Fruit fly (Drosophila melanogaster): ENCODE results near the gene Tmep.

DNA sequence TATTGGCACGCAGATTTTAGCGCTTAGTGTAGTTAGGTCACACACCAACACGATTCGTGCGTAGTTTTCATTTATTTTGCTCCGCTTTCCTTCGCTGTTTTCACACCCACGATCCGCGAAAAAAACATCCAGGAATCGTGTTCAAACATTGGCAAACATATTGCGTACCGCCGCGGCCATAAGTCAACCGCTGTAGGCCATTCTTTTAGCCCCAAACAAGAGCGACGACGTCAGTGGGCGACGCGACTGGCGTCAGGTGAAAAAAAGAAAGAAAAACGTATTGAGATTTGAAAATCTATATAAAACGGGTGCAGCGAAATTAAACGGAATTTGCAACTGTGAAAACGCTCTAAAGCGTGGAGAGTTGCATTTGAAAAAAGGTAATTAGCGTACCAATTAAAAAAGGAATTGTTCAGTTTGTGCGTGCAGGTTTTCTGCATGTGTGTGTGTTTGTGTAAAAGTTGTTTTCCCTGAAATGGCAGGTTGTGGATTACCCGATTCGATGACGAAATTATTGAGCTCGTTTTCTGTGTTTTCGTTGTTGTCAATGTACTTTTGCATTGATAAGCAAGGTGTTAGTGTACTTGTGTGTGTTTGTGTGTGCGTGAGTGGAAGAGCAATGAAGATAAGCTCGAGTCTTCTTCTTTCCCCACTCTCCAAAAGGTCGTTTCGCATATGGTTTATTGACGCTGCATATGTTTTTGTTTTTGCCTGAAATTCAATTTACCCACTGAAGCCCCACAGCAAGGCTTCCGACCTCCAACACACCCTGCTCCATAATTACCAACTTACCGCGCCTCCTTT, at the start of gene Tmep:
- no peak for TF ChIP-seq D1 (tag; optimal IDR thresholded peaks at IDR 0.05)
- TF ChIP-seq CG12605 (GFP tag; IDR thresholded peaks at IDR 0.05) = no peak
- no peak for TF ChIP-seq CG10348 (GFP tag; IDR thresholded peaks at IDR 0.05)
- TF ChIP-seq CG34367 (tag; optimal IDR thresholded peaks at IDR 0.05) = no peak
